Fruit fly (Drosophila melanogaster) S2 (cell line): ENCODE data around the gene CG32270.

Source experiments
- CG8478 ChIP-seq: fragments of >200 bp; optimal IDR thresholded peaks from 2 replicates; lab custom pipeline; 2018
- CTCF ChIP-seq, 2 experiments: fragments of >200 bp; optimal IDR thresholded peaks; 2 replicates each; lab custom pipeline; 2018

DNA sequence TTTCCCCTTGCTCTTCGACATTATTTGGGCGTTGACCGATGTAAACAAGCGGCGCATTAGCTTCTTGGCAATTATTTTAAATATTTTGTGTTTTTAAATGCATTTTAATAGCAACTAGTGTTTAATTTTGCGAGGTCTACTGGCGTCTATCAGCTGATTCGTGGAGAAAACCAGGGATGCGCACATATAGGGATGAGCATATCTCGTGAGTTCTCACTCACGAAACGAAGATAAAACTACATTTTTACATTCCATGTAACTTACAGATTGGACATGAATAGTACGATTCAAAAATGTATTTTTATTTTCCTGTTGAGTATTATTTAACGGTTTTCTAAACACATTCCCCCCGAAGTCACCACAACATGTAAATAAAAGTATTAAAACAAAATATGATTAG, 11.3 kb downstream of the CG32270 start, which contains the start of gene CG14966:
- TF ChIP-seq CG8478 (no peak), CTCF (optimal IDR thresholded peaks at IDR 0.05; lab: Kevin White, UChicago) (peak in 1 of 2 experiments; percentile 39)
